Worm (Caenorhabditis elegans) whole organism, L3 larva: Measurements from ENCODE around the gene coq-6.

Experiments
- ceh-82 ChIP-seq: fragments of 150-350 bp; optimal IDR thresholded peaks from 2 replicates; lab custom pipeline; 2014; ENCODE audit warnings: missing biosample characterization, missing genetic modification characterization
- daf-12 ChIP-seq: fragments of 150-350 bp; optimal IDR thresholded peaks from 2 replicates; lab custom pipeline; 2014; ENCODE audit warnings: missing biosample characterization, missing genetic modification reagents, missing genetic modification characterization
- elt-2 ChIP-seq: sonication (generic microtip); optimal IDR thresholded peaks from 2 replicates; lab custom pipeline; 2016; ENCODE audit warnings: missing genetic modification reagents, mild to moderate bottlenecking, missing genetic modification characterization, missing compliant biosample characterization
- fkh-10 ChIP-seq: sonication (generic microtip); optimal IDR thresholded peaks from 2 replicates; lab custom pipeline; 2017; ENCODE audit warnings: missing biosample characterization, missing genetic modification reagents, missing genetic modification characterization
- mdl-1 ChIP-seq: fragments of 150-350 bp; optimal IDR thresholded peaks from 2 replicates; lab custom pipeline; 2014; ENCODE audit warnings: missing biosample characterization, missing genetic modification characterization
- nhr-28 ChIP-seq: fragments of 150-350 bp; optimal IDR thresholded peaks from 2 replicates; lab custom pipeline; 2014; ENCODE audit warnings: missing biosample characterization, missing genetic modification characterization
- nhr-77 ChIP-seq: fragments of 150-350 bp; optimal IDR thresholded peaks from 2 replicates; lab custom pipeline; 2014; ENCODE audit warnings: missing biosample characterization, missing genetic modification characterization
- ztf-11 ChIP-seq: fragments of 150-350 bp; optimal IDR thresholded peaks from 2 replicates; lab custom pipeline; 2014; ENCODE audit warnings: missing biosample characterization, missing genetic modification characterization

- TF ChIP-seq fkh-10 (GFP tag; lab: Kevin White, UChicago) (no peak), daf-12 (tag; lab: Kevin White, UChicago) (no peak), nhr-77 (tag; lab: Kevin White, UChicago) (no peak), mdl-1 (no peak), ceh-82 (tag; lab: Kevin White, UChicago) (no peak), elt-2 (tag; lab: Kevin White, UChicago) (no peak), nhr-28 (tag; lab: Kevin White, UChicago) (no peak), ztf-11 (tag; lab: Kevin White, UChicago) (no peak)
These were observed 13.7 kb upstream of the coq-6 start, which contains the start of gene tag-153 for ce11 chrV:9322886-9323285.
